Worm (Caenorhabditis elegans) whole organism, young adult: ENCODE data around the gene wdr-83.

ENCODE experiments used
- B0019.2 ChIP-seq: fragments of 200-800 bp; sonication (Bioruptor generic); conservative IDR thresholded peaks from 2 replicates; pipeline ENCODE4 v1.3.6; 2022; ENCODE audit warnings: missing genetic modification reagents, missing genetic modification characterization, missing compliant biosample characterization
- C17E4.6 ChIP-seq: fragments of 200-800 bp; sonication (Bioruptor generic); IDR thresholded peaks from 2 replicates; pipeline ENCODE4 v1.3.6; 2022; ENCODE audit warnings: missing genetic modification reagents, missing genetic modification characterization, missing compliant biosample characterization
- F22D6.2 ChIP-seq: sonication (generic microtip); optimal IDR thresholded peaks from 2 replicates; lab custom pipeline; 2016; ENCODE audit warnings: mild to moderate bottlenecking, missing genetic modification characterization, missing compliant biosample characterization
- F23B12.7 ChIP-seq: sonication (generic microtip); optimal IDR thresholded peaks from 2 replicates; lab custom pipeline; 2017; ENCODE audit warnings: missing genetic modification characterization, mild to moderate bottlenecking, missing compliant biosample characterization, antibody characterized with exemption, moderate library complexity; ENCODE audit not compliant: insufficient read depth
- F37B4.10 ChIP-seq: fragments of 200-800 bp; sonication (Bioruptor generic); IDR thresholded peaks from 2 replicates; pipeline ENCODE4 v1.3.6; 2022; ENCODE audit warnings: missing genetic modification characterization, missing compliant biosample characterization
- K11D2.4 ChIP-seq: fragments of 200-800 bp; sonication (Bioruptor generic); IDR thresholded peaks from 2 replicates; pipeline ENCODE4 v1.3.6; 2022; ENCODE audit warnings: missing genetic modification reagents, missing genetic modification characterization, missing compliant biosample characterization
- K12H6.12 ChIP-seq: fragments of 200-800 bp; sonication (Bioruptor generic); optimal IDR thresholded peaks from 2 replicates; lab custom pipeline; 2018; ENCODE audit warnings: mild to moderate bottlenecking, missing genetic modification characterization, missing compliant biosample characterization
- T07F8.4 ChIP-seq: sonication (generic microtip); optimal IDR thresholded peaks from 2 replicates; lab custom pipeline; 2016; ENCODE audit warnings: mild to moderate bottlenecking, missing genetic modification characterization, moderate library complexity, missing compliant biosample characterization
- T26A5.8 ChIP-seq: sonication (generic microtip); optimal IDR thresholded peaks from 2 replicates; lab custom pipeline; 2016; ENCODE audit warnings: missing genetic modification characterization, missing compliant biosample characterization
- Y67H2A.10 ChIP-seq: fragments of 200-800 bp; sonication (Bioruptor generic); conservative IDR thresholded peaks from 2 replicates; pipeline ENCODE4 v1.3.6; 2022; ENCODE audit warnings: missing genetic modification reagents, missing genetic modification characterization, missing compliant biosample characterization
- aptf-2 ChIP-seq: fragments of 200-800 bp; sonication (Bioruptor generic); conservative IDR thresholded peaks from 2 replicates; pipeline ENCODE4 v1.3.6; 2022; ENCODE audit warnings: missing genetic modification reagents, missing genetic modification characterization, missing compliant biosample characterization
- atf-7 ChIP-seq: sonication (generic microtip); optimal IDR thresholded peaks from 2 replicates; lab custom pipeline; 2017; ENCODE audit warnings: mild to moderate bottlenecking, missing genetic modification characterization, missing compliant biosample characterization
- attf-3 ChIP-seq: fragments of 200-800 bp; sonication (Bioruptor generic); conservative IDR thresholded peaks from 2 replicates; pipeline ENCODE4 v1.3.6; 2022; ENCODE audit warnings: missing genetic modification reagents, missing genetic modification characterization, missing compliant biosample characterization
- attf-6 ChIP-seq: fragments of 200-800 bp; sonication (Bioruptor generic); IDR thresholded peaks from 2 replicates; pipeline ENCODE4 v1.3.6; 2022; ENCODE audit warnings: missing genetic modification reagents, missing genetic modification characterization, missing compliant biosample characterization
- bed-2 ChIP-seq: fragments of 200-800 bp; sonication (Bioruptor generic); IDR thresholded peaks from 2 replicates; pipeline ENCODE4 v1.3.6; 2022; ENCODE audit warnings: missing genetic modification reagents, missing genetic modification characterization, missing compliant biosample characterization
- cebp-1 ChIP-seq, 2 experiments: fragments of 200-800 bp in 1 of 2; sonication (Bioruptor generic) in 1 of 2; sonication (generic microtip) in 1 of 2; IDR thresholded peaks in 1 of 2; optimal IDR thresholded peaks in 1 of 2; 2 replicates each; pipeline versions ENCODE4 v1.3.6 to Lab custom; 2017 to 2022; ENCODE audit warnings: missing compliant biosample characterization in 2 of 2, missing genetic modification characterization in 2 of 2, mild to moderate bottlenecking in 1 of 2, missing genetic modification reagents in 1 of 2, moderate library complexity in 1 of 2
- ceh-91 ChIP-seq: fragments of 200-800 bp; sonication (Bioruptor generic); IDR thresholded peaks from 2 replicates; pipeline ENCODE4 v1.3.6; 2022; ENCODE audit warnings: missing genetic modification reagents, missing genetic modification characterization, missing compliant biosample characterization
- die-1 ChIP-seq: sonication (generic microtip); optimal IDR thresholded peaks from 2 replicates; lab custom pipeline; 2016; ENCODE audit warnings: missing genotype, mild to moderate bottlenecking, missing genetic modification characterization, missing compliant biosample characterization
- efl-1 ChIP-seq: fragments of 150-350 bp; optimal IDR thresholded peaks from 2 replicates; lab custom pipeline; 2014; ENCODE audit warnings: missing biosample characterization, missing genetic modification reagents, missing genetic modification characterization
- egl-44 ChIP-seq: fragments of 200-800 bp; sonication (Bioruptor generic); IDR thresholded peaks from 2 replicates; pipeline ENCODE4 v1.3.6; 2022; ENCODE audit warnings: missing genetic modification reagents, missing genetic modification characterization, missing compliant biosample characterization
- ets-4 ChIP-seq: fragments of 200-800 bp; sonication (Bioruptor generic); optimal IDR thresholded peaks from 2 replicates; lab custom pipeline; 2018; ENCODE audit warnings: mild to moderate bottlenecking, missing genetic modification characterization, missing compliant biosample characterization
- hlh-26 ChIP-seq: fragments of 200-800 bp; sonication (Bioruptor generic); conservative IDR thresholded peaks from 2 replicates; pipeline ENCODE4 v1.3.6; 2022; ENCODE audit warnings: missing genetic modification reagents, missing genetic modification characterization, missing compliant biosample characterization
- hrde-1 ChIP-seq: sonication (generic microtip); optimal IDR thresholded peaks from 2 replicates; lab custom pipeline; 2016; ENCODE audit warnings: missing genetic modification characterization, mild to moderate bottlenecking, missing compliant biosample characterization, moderate library complexity, missing genotype, missing genetic modification reagents, borderline replicate concordance
- lin-26 ChIP-seq: fragments of 200-800 bp; sonication (Bioruptor generic); IDR thresholded peaks from 2 replicates; pipeline ENCODE4 v1.3.6; 2022; ENCODE audit warnings: missing genetic modification reagents, missing genetic modification characterization, missing compliant biosample characterization
- lin-35 ChIP-seq, 3 experiments: fragments of 150-350 bp in 2 of 3; sonication (generic microtip) in 1 of 3; optimal IDR thresholded peaks; 2 replicates each; lab custom pipeline; 2014 to 2018; ENCODE audit warnings: missing biosample characterization in 3 of 3, missing genetic modification characterization in 3 of 3, missing genetic modification reagents in 3 of 3
- lin-40 ChIP-seq: sonication (generic microtip); optimal IDR thresholded peaks from 2 replicates; lab custom pipeline; 2016; ENCODE audit warnings: missing genetic modification characterization, mild to moderate bottlenecking, missing compliant biosample characterization, missing genotype, missing genetic modification reagents
- madf-3 ChIP-seq: fragments of 200-800 bp; sonication (Bioruptor generic); IDR thresholded peaks from 2 replicates; pipeline ENCODE4 v1.3.6; 2022; ENCODE audit warnings: missing genetic modification reagents, missing genetic modification characterization, missing compliant biosample characterization
- mcd-1 ChIP-seq: fragments of 200-800 bp; sonication (Bioruptor generic); IDR thresholded peaks from 2 replicates; pipeline ENCODE4 v1.3.6; 2022; ENCODE audit warnings: missing genetic modification reagents, missing genetic modification characterization, missing compliant biosample characterization
- mel-28 ChIP-seq: sonication (generic microtip); optimal IDR thresholded peaks from 2 replicates; lab custom pipeline; 2016; ENCODE audit warnings: borderline replicate concordance, mild to moderate bottlenecking, missing genetic modification characterization, missing compliant biosample characterization
- mes-4 ChIP-seq: sonication (generic microtip); optimal IDR thresholded peaks from 2 replicates; lab custom pipeline; 2016; ENCODE audit warnings: missing genotype, missing genetic modification characterization, missing compliant biosample characterization
- pbrm-1 ChIP-seq: fragments of 200-800 bp; sonication (Bioruptor generic); IDR thresholded peaks from 2 replicates; pipeline ENCODE4 v1.3.6; 2022; ENCODE audit warnings: missing genetic modification reagents, missing genetic modification characterization, missing compliant biosample characterization
- pha-4 ChIP-seq: fragments of 150-350 bp; sonication (generic microtip); optimal IDR thresholded peaks from 2 replicates; lab custom pipeline; 2014; ENCODE audit warnings: missing biosample characterization, missing genetic modification reagents, missing genetic modification characterization
- rec-8 ChIP-seq, 2 experiments: sonication (generic microtip); optimal IDR thresholded peaks; 2 replicates each; lab custom pipeline; 2016; ENCODE audit warnings: mild to moderate bottlenecking in 2 of 2, missing genetic modification characterization in 2 of 2, missing genetic modification reagents in 2 of 2, missing genotype in 2 of 2, missing biosample characterization in 1 of 2, missing compliant biosample characterization in 1 of 2, moderate library complexity in 1 of 2
- repo-1 ChIP-seq: sonication (generic microtip); optimal IDR thresholded peaks from 2 replicates; lab custom pipeline; 2017; ENCODE audit warnings: mild to moderate bottlenecking, missing genetic modification characterization, missing compliant biosample characterization
- rpc-1 ChIP-seq, 2 experiments: fragments of 150-350 bp in 1 of 2; sonication (generic microtip) in 1 of 2; optimal IDR thresholded peaks; 2 replicates each; lab custom pipeline; 2014 to 2018; ENCODE audit warnings: missing biosample characterization in 1 of 2, missing genetic modification characterization in 1 of 2, missing genetic modification reagents in 1 of 2, missing genotype in 1 of 2
- sdz-38 ChIP-seq: sonication (generic microtip); optimal IDR thresholded peaks from 2 replicates; lab custom pipeline; 2016; ENCODE audit warnings: missing genotype, missing genetic modification characterization, missing compliant biosample characterization
- sea-2 ChIP-seq: fragments of 200-800 bp; sonication (Bioruptor generic); IDR thresholded peaks from 2 replicates; pipeline ENCODE4 v1.3.6; 2022; ENCODE audit warnings: missing genetic modification characterization, missing compliant biosample characterization
- snpc-1.3 ChIP-seq: sonication (generic microtip); optimal IDR thresholded peaks from 2 replicates; lab custom pipeline; 2017; ENCODE audit warnings: missing genetic modification characterization, mild to moderate bottlenecking, missing compliant biosample characterization, antibody characterized with exemption, moderate library complexity, missing genotype, missing genetic modification reagents; ENCODE audit not compliant: insufficient read depth
- somi-1 ChIP-seq: fragments of 200-800 bp; sonication (Bioruptor generic); optimal IDR thresholded peaks from 2 replicates; lab custom pipeline; 2018; ENCODE audit warnings: mild to moderate bottlenecking, missing genetic modification characterization, missing compliant biosample characterization
- tbp1 ChIP-seq: fragments of 200-800 bp; sonication (Bioruptor generic); optimal IDR thresholded peaks from 2 replicates; lab custom pipeline; 2018; ENCODE audit warnings: mild to moderate bottlenecking, missing genetic modification characterization, missing compliant biosample characterization
- tlf-1 ChIP-seq: fragments of 200-800 bp; sonication (Bioruptor generic); optimal IDR thresholded peaks from 2 replicates; lab custom pipeline; 2018; ENCODE audit warnings: mild to moderate bottlenecking, missing genetic modification characterization, missing compliant biosample characterization
- unc-62 ChIP-seq: fragments of 150-350 bp; optimal IDR thresholded peaks from 2 replicates; lab custom pipeline; 2014; ENCODE audit warnings: missing biosample characterization, missing genetic modification reagents, missing genetic modification characterization
- zfh-2 ChIP-seq: fragments of 200-800 bp; sonication (Bioruptor generic); conservative IDR thresholded peaks from 2 replicates; pipeline ENCODE4 v1.3.6; 2022; ENCODE audit warnings: missing genetic modification reagents, missing genetic modification characterization, missing compliant biosample characterization
- ztf-22 ChIP-seq: fragments of 200-800 bp; sonication (Bioruptor generic); optimal IDR thresholded peaks from 2 replicates; lab custom pipeline; 2018; ENCODE audit warnings: mild to moderate bottlenecking, missing genetic modification characterization, moderate library complexity, missing compliant biosample characterization
- ztf-26 ChIP-seq: sonication (generic microtip); optimal IDR thresholded peaks from 2 replicates; lab custom pipeline; 2017; ENCODE audit warnings: missing genetic modification characterization, missing compliant biosample characterization
- ztf-3 ChIP-seq: fragments of 200-800 bp; sonication (Bioruptor generic); optimal IDR thresholded peaks from 2 replicates; lab custom pipeline; 2018; ENCODE audit warnings: mild to moderate bottlenecking, missing genetic modification characterization, missing compliant biosample characterization
- ztf-6 ChIP-seq: fragments of 200-800 bp; sonication (Bioruptor generic); IDR thresholded peaks from 2 replicates; pipeline ENCODE4 v1.3.6; 2022; ENCODE audit warnings: missing genetic modification reagents, missing genetic modification characterization, missing compliant biosample characterization

Gene wdr-83

ce11 chrII:5057315-5057714 lies 25.8 kb upstream of the wdr-83 start (continued):
- TF ChIP-seq mel-28 (tag; lab: Kevin White, UChicago), result no peak
- TF ChIP-seq ztf-3, result no peak
- 0 out of 2 replicates have a peak, but pooled peaks have one; percentile 72 for TF ChIP-seq F37B4.10 (GFP tag; lab: Robert Waterston, UW)
- peak; percentile 17 for TF ChIP-seq T07F8.4 (tag; lab: Kevin White, UChicago)
- no peak for TF ChIP-seq cebp-1 (GFP tag; IDR thresholded peaks at IDR 0.05; lab: Robert Waterston, UW)
- TF ChIP-seq cebp-1 (tag; optimal IDR thresholded peaks at IDR 0.05; lab: Kevin White, UChicago), result peak; percentile 53
- peak in 1 of 3 experiments; percentile 32 for TF ChIP-seq lin-35 (GFP tag; optimal IDR thresholded peaks at IDR 0.05; lab: Kevin White, UChicago)
- no peak for TF ChIP-seq ztf-6 (GFP tag; lab: Robert Waterston, UW)
- TF ChIP-seq pha-4 (tag; lab: Kevin White, UChicago), result no peak
- TF ChIP-seq sdz-38 (tag; lab: Kevin White, UChicago), result no peak
- no peak for TF ChIP-seq bed-2
- TF ChIP-seq C17E4.6 (GFP tag; lab: Robert Waterston, UW), result peak; percentile 52
- peak; percentile 88 for TF ChIP-seq repo-1
- peak; percentile 61; the same call in 1 of the 2 replicates for TF ChIP-seq lin-26 (GFP tag; lab: Robert Waterston, UW)
- 0 out of 2 replicates have a peak, but pooled peaks have one; percentile 16 for TF ChIP-seq egl-44
- TF ChIP-seq somi-1 (GFP tag; lab: Kevin White, UChicago), result no peak
- peak; percentile 8 for TF ChIP-seq atf-7 (tag; lab: Kevin White, UChicago)
- TF ChIP-seq lin-40 (tag; lab: Kevin White, UChicago), result no peak
- TF ChIP-seq ztf-26 (tag; lab: Kevin White, UChicago), result peak; percentile 63
- peak; percentile 31 for TF ChIP-seq K12H6.12
- TF ChIP-seq sea-2 (GFP tag; lab: Robert Waterston, UW), result no peak
- TF ChIP-seq ceh-91 (GFP tag; lab: Robert Waterston, UW), result peak; percentile 55; the same call in 1 of the 2 replicates
- peak; percentile 18 for TF ChIP-seq snpc-1.3 (tag; lab: Kevin White, UChicago)
- no peak for TF ChIP-seq hlh-26 (GFP tag; lab: Robert Waterston, UW)
- 0 out of 2 replicates have a peak, but pooled peaks have one; percentile 48 for TF ChIP-seq attf-3 (GFP tag; lab: Robert Waterston, UW)
- TF ChIP-seq attf-6 (GFP tag; lab: Robert Waterston, UW), result peak; percentile 62; the same call in 1 of the 2 replicates
- TF ChIP-seq rec-8 (tag; optimal IDR thresholded peaks at IDR 0.05; lab: Kevin White, UChicago), result peak; percentile 34 to 66
- peak; percentile 74 for TF ChIP-seq pbrm-1
- no peak for TF ChIP-seq aptf-2 (GFP tag; lab: Robert Waterston, UW)
- peak; percentile 58 for TF ChIP-seq rpc-1 (optimal IDR thresholded peaks at IDR 0.05; lab: Kevin White, UChicago)
- peak; percentile 66 for TF ChIP-seq rpc-1 (tag; optimal IDR thresholded peaks at IDR 0.05; lab: Kevin White, UChicago)
- TF ChIP-seq F22D6.2 (tag; lab: Kevin White, UChicago), result no peak
- peak; percentile 35 for TF ChIP-seq F23B12.7 (tag; lab: Kevin White, UChicago)
- no peak for TF ChIP-seq Y67H2A.10 (GFP tag; lab: Robert Waterston, UW)
- no peak for TF ChIP-seq unc-62 (GFP tag; lab: Kevin White, UChicago)
- TF ChIP-seq hrde-1 (tag; lab: Kevin White, UChicago), result peak; percentile 20
- peak; percentile 15 for TF ChIP-seq mes-4 (tag; lab: Kevin White, UChicago)
- TF ChIP-seq K11D2.4 (GFP tag; lab: Robert Waterston, UW), result peak; percentile 67
- TF ChIP-seq ets-4 (GFP tag; lab: Kevin White, UChicago), result no peak
- peak; percentile 89 for TF ChIP-seq mcd-1 (GFP tag; lab: Robert Waterston, UW)
- peak; percentile 15 for TF ChIP-seq die-1
- TF ChIP-seq tbp1 (GFP tag; lab: Kevin White, UChicago), result peak; percentile 99
- no peak for TF ChIP-seq zfh-2 (GFP tag; lab: Robert Waterston, UW)
- TF ChIP-seq B0019.2 (GFP tag; lab: Robert Waterston, UW), result 0 out of 2 replicates have a peak, but pooled peaks have one; percentile 43
- peak; percentile 43 for TF ChIP-seq tlf-1 (GFP tag; lab: Kevin White, UChicago)
- no peak for TF ChIP-seq T26A5.8 (tag; lab: Kevin White, UChicago)
- TF ChIP-seq madf-3 (GFP tag; lab: Robert Waterston, UW), result peak; percentile 73
- no peak for TF ChIP-seq efl-1
- TF ChIP-seq ztf-22, result no peak
